Worm (Caenorhabditis elegans) whole organism, mixed stage, embryonic: ENCODE measurements around the gene ZC373.5.

Source experiments
- M03D4.4 ChIP-seq: sonication (generic microtip); optimal IDR thresholded peaks from 2 replicates; lab custom pipeline; 2017; ENCODE audit warnings: mild to moderate bottlenecking, missing genetic modification characterization, missing compliant biosample characterization
- ceh-39 ChIP-seq: fragments of 150-350 bp; optimal IDR thresholded peaks from 2 replicates; lab custom pipeline; 2014; ENCODE audit warnings: missing biosample characterization, missing genetic modification characterization
- ceh-43 ChIP-seq: fragments of 200-800 bp; sonication (Bioruptor generic); optimal IDR thresholded peaks from 2 replicates; lab custom pipeline; 2018; ENCODE audit warnings: mild to moderate bottlenecking, missing genetic modification characterization, moderate library complexity, missing compliant biosample characterization
- ceh-83 ChIP-seq: fragments of 200-800 bp; sonication (Bioruptor generic); optimal IDR thresholded peaks from 2 replicates; lab custom pipeline; 2018; ENCODE audit warnings: mild to moderate bottlenecking, missing genetic modification characterization, missing compliant biosample characterization
- ces-1 ChIP-seq: fragments of 150-350 bp; optimal IDR thresholded peaks from 2 replicates; lab custom pipeline; 2014; ENCODE audit warnings: missing biosample characterization, missing genetic modification reagents, missing genetic modification characterization
- cnd-1 ChIP-seq: fragments of 200-800 bp; sonication (Bioruptor generic); optimal IDR thresholded peaks from 2 replicates; lab custom pipeline; 2018; ENCODE audit warnings: mild to moderate bottlenecking, missing genetic modification characterization, missing compliant biosample characterization
- drap-1 ChIP-seq: fragments of 200-800 bp; sonication (Bioruptor generic); optimal IDR thresholded peaks from 3 replicates; lab custom pipeline; 2018; ENCODE audit warnings: mild to moderate bottlenecking, missing genetic modification characterization, missing compliant biosample characterization
- elt-1 ChIP-seq: sonication (generic microtip); optimal IDR thresholded peaks from 2 replicates; lab custom pipeline; 2017; ENCODE audit warnings: missing genetic modification characterization, mild to moderate bottlenecking, missing compliant biosample characterization, antibody characterized with exemption, moderate library complexity, borderline replicate concordance; ENCODE audit not compliant: insufficient read depth
- elt-3 ChIP-seq: fragments of 150-350 bp; optimal IDR thresholded peaks from 2 replicates; lab custom pipeline; 2014; ENCODE audit warnings: missing biosample characterization, missing genetic modification characterization
- flh-1 ChIP-seq: fragments of 200-800 bp; sonication (Bioruptor generic); optimal IDR thresholded peaks from 2 replicates; lab custom pipeline; 2018; ENCODE audit warnings: mild to moderate bottlenecking, missing genetic modification characterization, moderate library complexity, missing compliant biosample characterization
- hlh-1 ChIP-seq: fragments of 150-350 bp; optimal IDR thresholded peaks from 2 replicates; lab custom pipeline; 2014; ENCODE audit warnings: missing biosample characterization, missing genetic modification reagents, missing genetic modification characterization
- lin-13 ChIP-seq: fragments of 150-350 bp; optimal IDR thresholded peaks from 2 replicates; lab custom pipeline; 2014; ENCODE audit warnings: missing biosample characterization, missing genetic modification characterization
- lin-32 ChIP-seq: fragments of 200-800 bp; sonication (Bioruptor generic); optimal IDR thresholded peaks from 2 replicates; lab custom pipeline; 2018; ENCODE audit warnings: mild to moderate bottlenecking, missing genetic modification characterization, missing compliant biosample characterization
- mep-1 ChIP-seq: fragments of 150-350 bp; optimal IDR thresholded peaks from 2 replicates; lab custom pipeline; 2017; ENCODE audit warnings: missing biosample characterization, missing genetic modification reagents, missing genetic modification characterization, inconsistent platforms
- mls-2 ChIP-seq: sonication (generic microtip); optimal IDR thresholded peaks from 2 replicates; lab custom pipeline; 2016; ENCODE audit warnings: mild to moderate bottlenecking, missing genetic modification characterization, moderate library complexity, missing compliant biosample characterization
- nhr-2 ChIP-seq: fragments of 150-350 bp; optimal IDR thresholded peaks from 2 replicates; lab custom pipeline; 2014; ENCODE audit warnings: missing biosample characterization, missing genetic modification characterization
- nhr-28 ChIP-seq: fragments of 150-350 bp; optimal IDR thresholded peaks from 2 replicates; lab custom pipeline; 2014; ENCODE audit warnings: missing biosample characterization, missing genetic modification characterization
- pha-4 ChIP-seq: fragments of 150-350 bp; optimal IDR thresholded peaks from 2 replicates; lab custom pipeline; 2018; ENCODE audit warnings: missing biosample characterization, missing genetic modification reagents, missing genetic modification characterization
- sem-2 ChIP-seq: fragments of 200-800 bp; sonication (Bioruptor generic); optimal IDR thresholded peaks from 2 replicates; lab custom pipeline; 2018; ENCODE audit warnings: mild to moderate bottlenecking, missing genetic modification characterization, missing compliant biosample characterization
- snpc-4 ChIP-seq: fragments of 150-350 bp; optimal IDR thresholded peaks from 2 replicates; lab custom pipeline; 2014; ENCODE audit warnings: missing biosample characterization, missing genetic modification characterization
- sptf-1 ChIP-seq: sonication (generic microtip); optimal IDR thresholded peaks from 2 replicates; lab custom pipeline; 2017; ENCODE audit warnings: mild to moderate bottlenecking, missing genetic modification characterization, moderate library complexity, missing compliant biosample characterization
- unc-120 ChIP-seq: sonication (generic microtip); optimal IDR thresholded peaks from 2 replicates; lab custom pipeline; 2017; ENCODE audit warnings: missing genetic modification characterization, missing compliant biosample characterization; ENCODE audit not compliant: poor library complexity, severe bottlenecking
- unc-39 ChIP-seq: fragments of 150-350 bp; optimal IDR thresholded peaks from 2 replicates; lab custom pipeline; 2014; ENCODE audit warnings: missing biosample characterization, missing genetic modification characterization
- unc-62 ChIP-seq: fragments of 150-350 bp; optimal IDR thresholded peaks from 2 replicates; lab custom pipeline; 2014; ENCODE audit warnings: missing biosample characterization, missing genetic modification reagents, missing genetic modification characterization
- ztf-11 ChIP-seq: fragments of 150-350 bp; optimal IDR thresholded peaks from 2 replicates; lab custom pipeline; 2014; ENCODE audit warnings: missing biosample characterization, missing genetic modification characterization

The ZC373.5 gene

ce11 chrX:10047325-10047724 lies 26.9 kb downstream of the ZC373.5 start, which contains the start of gene ZC374.2:
ZC374.2 (minus strand) TSS chrX:10047425.
- TF ChIP-seq hlh-1 (tag; lab: Kevin White, UChicago) (peak; percentile 34), unc-62 (GFP tag; lab: Kevin White, UChicago) (no peak), drap-1 (no peak), unc-120 (tag; lab: Kevin White, UChicago) (no peak), sem-2 (GFP tag; lab: Kevin White, UChicago) (no peak), unc-39 (tag; lab: Kevin White, UChicago) (no peak), mls-2 (no peak), snpc-4 (tag; lab: Kevin White, UChicago) (no peak)

- TF ChIP-seq nhr-28 (tag; lab: Kevin White, UChicago) = no peak
- TF ChIP-seq flh-1 (GFP tag; lab: Kevin White, UChicago) = no peak
- no peak for TF ChIP-seq elt-1
- TF ChIP-seq pha-4 = no peak
- no peak for TF ChIP-seq ceh-39 (tag; lab: Kevin White, UChicago)
- no peak for TF ChIP-seq lin-13 (tag; lab: Kevin White, UChicago)
- no peak for TF ChIP-seq ceh-43 (GFP tag; lab: Kevin White, UChicago)
These were observed 29.7 kb downstream of the ZC373.5 start for ce11 chrX:10044473-10044872.

- no peak for TF ChIP-seq elt-3
- TF ChIP-seq ztf-11 (tag; lab: Kevin White, UChicago) = no peak
- no peak for TF ChIP-seq mep-1 (tag; lab: Kevin White, UChicago)
- no peak for TF ChIP-seq ceh-39 (tag; lab: Kevin White, UChicago)
- no peak for TF ChIP-seq unc-62 (GFP tag; lab: Kevin White, UChicago)
- TF ChIP-seq unc-120 (tag; lab: Kevin White, UChicago) = no peak
- TF ChIP-seq ceh-83 = no peak
- no peak for TF ChIP-seq M03D4.4 (tag; lab: Kevin White, UChicago)
These were observed 43.4 kb downstream of the ZC373.5 start, which contains the start of gene sek-6 for ce11 chrX:10030836-10031235. sek-6 (plus strand) TSS chrX:10031150.

- TF ChIP-seq M03D4.4 (tag; lab: Kevin White, UChicago) = no peak
- no peak for TF ChIP-seq flh-1 (GFP tag; lab: Kevin White, UChicago)
- no peak for TF ChIP-seq ceh-43 (GFP tag; lab: Kevin White, UChicago)
- TF ChIP-seq lin-13 (tag; lab: Kevin White, UChicago) = no peak
- no peak for TF ChIP-seq unc-120 (tag; lab: Kevin White, UChicago)
- no peak for TF ChIP-seq drap-1
- no peak for TF ChIP-seq cnd-1 (tag; lab: Kevin White, UChicago)
- TF ChIP-seq lin-32 (GFP tag; lab: Kevin White, UChicago) = no peak
These were observed 46.6 kb downstream of the ZC373.5 start, which contains the start of gene mkk-4 for ce11 chrX:10027556-10027955. mkk-4 (plus strand) TSS chrX:10027856.

ce11 chrX:10026347-10026746 lies 47.8 kb downstream of the ZC373.5 start:
- TF ChIP-seq mep-1 (tag; lab: Kevin White, UChicago) (no peak), unc-120 (tag; lab: Kevin White, UChicago) (peak; percentile 33), sptf-1 (tag; lab: Kevin White, UChicago) (no peak), hlh-1 (tag; lab: Kevin White, UChicago) (peak; percentile 23), unc-62 (GFP tag; lab: Kevin White, UChicago) (no peak), nhr-2 (no peak), ces-1 (GFP tag; lab: Kevin White, UChicago) (peak; percentile 61), ceh-43 (GFP tag; lab: Kevin White, UChicago) (no peak)
